Worm (Caenorhabditis elegans) whole organism, early embryonic: ENCODE measurements around the gene klf-2.

Experiments
- B0310.2 ChIP-seq: sonication (generic microtip); optimal IDR thresholded peaks from 2 replicates; lab custom pipeline; 2016; ENCODE audit warnings: mild to moderate bottlenecking, missing genetic modification characterization, missing compliant biosample characterization
- F13C5.2 ChIP-seq: sonication (generic microtip); optimal IDR thresholded peaks from 2 replicates; lab custom pipeline; 2017; ENCODE audit warnings: mild to moderate bottlenecking, missing genetic modification characterization, inconsistent platforms, missing compliant biosample characterization
- aly-1 ChIP-seq: sonication (generic microtip); optimal IDR thresholded peaks from 2 replicates; lab custom pipeline; 2016; ENCODE audit warnings: missing genetic modification characterization, missing compliant biosample characterization
- ama-1 ChIP-seq: fragments of 150-350 bp; optimal IDR thresholded peaks from 2 replicates; lab custom pipeline; 2014
- ceh-13 ChIP-seq: fragments of 200-800 bp; sonication (Bioruptor generic); optimal IDR thresholded peaks from 2 replicates; lab custom pipeline; 2018; ENCODE audit warnings: mild to moderate bottlenecking, missing genetic modification characterization, missing compliant biosample characterization
- ceh-36 ChIP-seq: sonication (generic microtip); optimal IDR thresholded peaks from 2 replicates; lab custom pipeline; 2016; ENCODE audit warnings: missing genetic modification characterization, inconsistent platforms, missing compliant biosample characterization
- ets-7 ChIP-seq: sonication (generic microtip); optimal IDR thresholded peaks from 2 replicates; lab custom pipeline; 2016; ENCODE audit warnings: missing genotype, missing genetic modification characterization, missing compliant biosample characterization
- flt-1 ChIP-seq: fragments of 200-800 bp; sonication (Bioruptor generic); IDR thresholded peaks from 2 replicates; pipeline ENCODE4 v1.3.6; 2022; ENCODE audit warnings: missing genetic modification characterization, missing compliant biosample characterization
- hmbx-1 ChIP-seq: sonication (generic microtip); optimal IDR thresholded peaks from 2 replicates; lab custom pipeline; 2016; ENCODE audit warnings: mild to moderate bottlenecking, missing genetic modification characterization, missing compliant biosample characterization
- hmg-4 ChIP-seq: fragments of 200-800 bp; sonication (Bioruptor generic); optimal IDR thresholded peaks from 2 replicates; lab custom pipeline; 2018; ENCODE audit warnings: mild to moderate bottlenecking, missing genetic modification characterization, missing compliant biosample characterization
- hnd-1 ChIP-seq: sonication (generic microtip); optimal IDR thresholded peaks from 2 replicates; lab custom pipeline; 2016; ENCODE audit warnings: missing genetic modification characterization, missing compliant biosample characterization
- pes-1 ChIP-seq: fragments of 200-800 bp; sonication (Bioruptor generic); IDR thresholded peaks from 2 replicates; pipeline ENCODE4 v1.3.6; 2022; ENCODE audit warnings: missing genetic modification reagents, missing genetic modification characterization, missing compliant biosample characterization
- scrt-1 ChIP-seq: fragments of 200-800 bp; sonication (Bioruptor generic); IDR thresholded peaks from 2 replicates; pipeline ENCODE4 v1.3.6; 2022; ENCODE audit warnings: missing genetic modification characterization, missing compliant biosample characterization
- sea-1 ChIP-seq: fragments of 200-800 bp; sonication (Bioruptor generic); conservative IDR thresholded peaks from 2 replicates; pipeline ENCODE4 v1.3.6; 2022; ENCODE audit warnings: missing genetic modification characterization, missing compliant biosample characterization
- tbx-11 ChIP-seq: fragments of 200-800 bp; sonication (Bioruptor generic); IDR thresholded peaks from 2 replicates; pipeline ENCODE4 v1.3.6; 2022; ENCODE audit warnings: missing genetic modification characterization, missing compliant biosample characterization
- tbx-37 ChIP-seq: fragments of 200-800 bp; sonication (Bioruptor generic); conservative IDR thresholded peaks from 2 replicates; pipeline ENCODE4 v1.3.6; 2022; ENCODE audit warnings: missing genetic modification reagents, missing genetic modification characterization, missing compliant biosample characterization
- tra-4 ChIP-seq: sonication (generic microtip); optimal IDR thresholded peaks from 2 replicates; lab custom pipeline; 2017; ENCODE audit warnings: missing genetic modification characterization, missing compliant biosample characterization

The klf-2 gene

DNA sequence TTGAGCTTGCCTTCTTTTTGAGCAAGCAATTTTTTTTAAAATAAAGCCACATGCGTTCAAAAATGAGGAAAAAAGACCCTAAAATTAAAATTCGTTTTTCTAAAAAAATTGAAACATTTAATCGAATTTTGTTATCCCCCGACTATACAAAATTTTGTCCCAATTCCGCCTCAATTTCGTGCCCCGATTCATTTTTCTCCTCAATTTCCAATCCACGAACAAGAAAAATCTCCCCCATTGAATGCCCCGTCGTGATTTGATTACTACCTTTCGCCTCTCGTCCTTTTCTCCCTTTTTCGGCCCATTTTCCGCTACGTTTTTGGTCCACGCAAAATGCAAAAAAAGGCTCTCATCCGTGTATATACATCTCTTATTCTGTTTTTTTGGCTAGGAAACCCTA lies 33.6 kb upstream of the klf-2 start:
- TF ChIP-seq ceh-13 (GFP tag; lab: Kevin White, UChicago) (no peak), B0310.2 (tag; lab: Kevin White, UChicago) (no peak), F13C5.2 (tag; lab: Kevin White, UChicago) (no peak), hnd-1 (tag; lab: Kevin White, UChicago) (no peak), flt-1 (GFP tag; lab: Robert Waterston, UW) (no peak), tbx-37 (GFP tag; lab: Robert Waterston, UW) (no peak), ama-1 (no peak), scrt-1 (GFP tag; lab: Robert Waterston, UW) (no peak), tbx-11 (GFP tag; lab: Robert Waterston, UW) (no peak), hmbx-1 (tag; lab: Kevin White, UChicago) (no peak), ceh-36 (tag; lab: Kevin White, UChicago) (no peak), sea-1 (no peak), tra-4 (no peak), pes-1 (GFP tag; lab: Robert Waterston, UW) (no peak)

DNA sequence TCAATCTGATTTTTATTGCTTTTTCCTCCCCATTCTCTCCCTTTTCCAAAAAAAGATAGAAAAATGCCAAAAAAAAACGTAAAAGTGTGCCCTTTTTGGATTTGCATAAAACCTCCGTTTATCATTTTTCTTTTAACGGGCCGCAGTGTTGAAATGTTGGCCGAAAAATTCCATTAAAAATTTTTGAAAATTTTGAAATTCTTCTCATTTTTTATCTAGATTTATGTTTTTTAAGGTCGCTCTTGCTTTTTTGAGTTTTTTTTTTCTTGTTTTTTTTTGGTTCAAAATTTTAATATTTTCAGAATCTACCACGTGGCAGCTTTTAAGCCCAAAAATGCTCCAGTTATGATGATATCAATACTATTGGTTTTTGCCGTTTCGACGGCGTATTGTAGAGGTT lies 31.1 kb upstream of the klf-2 start, which contains the start of gene mnr-1:
TSS of gene mnr-1 (plus strand) at position 301 of the 400 bp plus-strand sequence.
- no peak for TF ChIP-seq pes-1 (GFP tag; lab: Robert Waterston, UW)
- no peak for TF ChIP-seq scrt-1 (GFP tag; lab: Robert Waterston, UW)
- TF ChIP-seq ceh-36 (tag; lab: Kevin White, UChicago) = no peak
- TF ChIP-seq tbx-37 (GFP tag; lab: Robert Waterston, UW) = no peak
- TF ChIP-seq F13C5.2 (tag; lab: Kevin White, UChicago) = no peak
- no peak for TF ChIP-seq flt-1 (GFP tag; lab: Robert Waterston, UW)
- TF ChIP-seq tbx-11 (GFP tag; lab: Robert Waterston, UW) = no peak
- no peak for TF ChIP-seq aly-1 (tag; lab: Kevin White, UChicago)
- TF ChIP-seq ets-7 = no peak
- TF ChIP-seq tra-4 = no peak
- TF ChIP-seq hnd-1 (tag; lab: Kevin White, UChicago) = no peak
- no peak for TF ChIP-seq sea-1
- no peak for TF ChIP-seq ceh-13 (GFP tag; lab: Kevin White, UChicago)
- no peak for TF ChIP-seq hmbx-1 (tag; lab: Kevin White, UChicago)
- no peak for TF ChIP-seq B0310.2 (tag; lab: Kevin White, UChicago)
- no peak for TF ChIP-seq ama-1
- no peak for TF ChIP-seq hmg-4

DNA sequence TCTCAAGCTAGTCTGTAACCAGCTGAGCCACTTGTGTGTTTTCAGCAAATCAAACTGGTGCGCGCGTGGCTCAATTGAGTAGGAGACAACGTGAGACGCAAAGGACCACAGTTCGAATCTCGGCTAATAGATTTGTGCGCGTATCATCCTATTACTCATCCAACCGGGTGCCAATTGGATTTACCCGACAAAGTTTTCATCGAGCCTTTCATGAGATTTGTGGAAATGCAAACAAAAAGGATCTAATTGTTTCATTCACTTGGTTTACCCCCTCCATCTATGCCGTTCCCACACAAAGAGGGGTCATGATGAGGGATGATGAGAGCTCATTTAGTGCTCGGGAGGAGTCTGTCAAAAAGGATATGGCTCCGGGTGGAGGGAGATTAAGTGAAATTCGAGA lies 30.3 kb upstream of the klf-2 start:
- TF ChIP-seq ceh-13 (GFP tag; lab: Kevin White, UChicago) (no peak), pes-1 (GFP tag; lab: Robert Waterston, UW) (no peak), tra-4 (no peak)

DNA sequence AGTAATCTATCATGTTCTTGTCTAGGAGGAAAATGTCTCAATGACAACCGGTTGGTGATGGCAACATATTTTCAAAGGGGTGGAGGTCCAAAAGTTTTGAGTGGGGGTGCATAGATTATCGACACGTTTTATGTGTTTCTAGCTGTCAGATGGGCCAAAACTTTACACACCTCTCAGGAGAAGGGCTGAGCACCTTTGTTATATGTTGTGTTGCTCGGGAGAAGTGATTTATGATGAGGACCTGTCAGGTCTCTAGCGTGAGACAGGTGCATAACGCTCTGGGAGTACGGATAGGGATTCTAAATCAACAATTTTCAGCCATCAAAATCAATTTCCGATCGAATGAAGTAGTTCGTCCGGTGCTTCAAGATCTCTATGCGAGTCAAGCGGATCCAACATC lies 28.9 kb upstream of the klf-2 start:
- TF ChIP-seq hnd-1 (tag; lab: Kevin White, UChicago) (no peak), pes-1 (GFP tag; lab: Robert Waterston, UW) (no peak), ceh-36 (tag; lab: Kevin White, UChicago) (no peak), sea-1 (no peak), F13C5.2 (tag; lab: Kevin White, UChicago) (no peak), scrt-1 (GFP tag; lab: Robert Waterston, UW) (no peak), hmg-4 (no peak), aly-1 (tag; lab: Kevin White, UChicago) (no peak), flt-1 (GFP tag; lab: Robert Waterston, UW) (no peak), B0310.2 (tag; lab: Kevin White, UChicago) (no peak), ama-1 (no peak)

DNA sequence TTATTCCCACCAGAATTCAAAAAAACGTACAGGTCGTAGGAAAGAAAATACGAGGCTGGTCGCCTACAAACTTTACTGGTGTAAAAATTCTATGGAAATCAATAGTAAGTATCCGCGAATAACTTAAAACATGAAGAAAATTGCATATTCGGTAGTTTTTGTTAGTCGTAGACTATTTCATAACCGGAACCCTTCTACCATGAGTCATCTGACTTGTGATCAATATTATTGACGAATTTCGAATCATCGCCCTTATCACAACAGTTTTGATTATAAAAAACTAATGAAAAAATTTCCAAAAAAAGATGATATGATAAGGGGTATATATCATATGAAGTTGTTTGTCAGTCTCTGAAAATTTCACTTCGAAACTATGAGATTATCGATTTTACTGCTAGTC lies 25.5 kb upstream of the klf-2 start, which contains the start of gene W01F3.2:
TSS of gene W01F3.2 (plus strand) at position 301 of the 400 bp plus-strand sequence.
- TF ChIP-seq B0310.2 (tag; lab: Kevin White, UChicago) = no peak
- TF ChIP-seq pes-1 (GFP tag; lab: Robert Waterston, UW) = no peak
- TF ChIP-seq tbx-37 (GFP tag; lab: Robert Waterston, UW) = no peak
- TF ChIP-seq aly-1 (tag; lab: Kevin White, UChicago) = no peak
- TF ChIP-seq ceh-36 (tag; lab: Kevin White, UChicago) = no peak
- TF ChIP-seq hmbx-1 (tag; lab: Kevin White, UChicago) = no peak
- TF ChIP-seq ceh-13 (GFP tag; lab: Kevin White, UChicago) = no peak
- no peak for TF ChIP-seq hnd-1 (tag; lab: Kevin White, UChicago)
- TF ChIP-seq hmg-4 = no peak
- TF ChIP-seq tra-4 = no peak
- no peak for TF ChIP-seq F13C5.2 (tag; lab: Kevin White, UChicago)
- TF ChIP-seq ama-1 = no peak
- TF ChIP-seq flt-1 (GFP tag; lab: Robert Waterston, UW) = no peak
- TF ChIP-seq sea-1 = no peak

DNA sequence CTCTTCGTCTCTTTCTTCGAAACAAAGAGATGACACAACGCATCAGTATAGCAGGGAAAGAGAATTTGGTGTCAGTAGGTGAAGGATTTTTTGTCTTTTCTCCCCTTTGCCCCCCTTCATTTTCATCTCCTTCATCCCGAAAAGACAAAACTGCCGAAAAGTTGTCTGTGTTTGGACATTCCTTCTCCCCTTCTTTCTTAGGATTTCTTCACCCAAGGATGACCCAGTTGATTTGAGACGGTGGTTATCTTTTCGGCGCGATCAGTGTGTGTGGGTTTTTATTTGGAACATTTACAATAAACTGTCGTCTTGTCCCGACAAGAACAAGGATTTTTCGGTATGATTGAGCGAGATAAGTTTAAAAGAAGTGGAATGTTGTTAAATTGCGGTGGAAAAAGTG lies 23.0 kb upstream of the klf-2 start:
- TF ChIP-seq B0310.2 (tag; lab: Kevin White, UChicago) = no peak
- TF ChIP-seq hmbx-1 (tag; lab: Kevin White, UChicago) = no peak
- TF ChIP-seq ets-7 = no peak
- no peak for TF ChIP-seq scrt-1 (GFP tag; lab: Robert Waterston, UW)
- TF ChIP-seq ceh-36 (tag; lab: Kevin White, UChicago) = no peak
- no peak for TF ChIP-seq sea-1
- TF ChIP-seq hmg-4 = no peak
- no peak for TF ChIP-seq F13C5.2 (tag; lab: Kevin White, UChicago)
- no peak for TF ChIP-seq hnd-1 (tag; lab: Kevin White, UChicago)

DNA sequence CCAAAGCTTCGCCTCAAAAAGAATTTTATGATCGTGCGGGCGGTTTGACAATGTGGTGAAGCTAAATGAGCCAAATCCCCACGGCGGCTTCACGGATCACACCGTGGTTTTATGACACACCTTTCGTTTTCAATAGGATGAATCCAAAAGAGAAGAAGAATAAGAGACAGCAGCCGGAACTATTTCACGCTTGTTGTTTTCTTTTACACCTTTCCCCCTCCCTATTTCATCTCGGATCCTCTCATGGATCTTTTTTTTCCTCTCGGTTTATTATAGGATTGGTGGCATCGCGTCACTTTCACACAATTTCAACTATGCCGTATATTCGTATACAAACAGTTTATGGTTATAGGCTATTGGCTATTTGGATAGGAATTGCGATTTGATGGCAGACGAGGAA lies 21.7 kb upstream of the klf-2 start:
- no peak for TF ChIP-seq ets-7
- no peak for TF ChIP-seq tbx-11 (GFP tag; lab: Robert Waterston, UW)
- TF ChIP-seq aly-1 (tag; lab: Kevin White, UChicago) = no peak
- no peak for TF ChIP-seq tbx-37 (GFP tag; lab: Robert Waterston, UW)
- TF ChIP-seq hmg-4 = no peak
- TF ChIP-seq pes-1 (GFP tag; lab: Robert Waterston, UW) = no peak
- TF ChIP-seq ceh-36 (tag; lab: Kevin White, UChicago) = no peak
- no peak for TF ChIP-seq hnd-1 (tag; lab: Kevin White, UChicago)

DNA sequence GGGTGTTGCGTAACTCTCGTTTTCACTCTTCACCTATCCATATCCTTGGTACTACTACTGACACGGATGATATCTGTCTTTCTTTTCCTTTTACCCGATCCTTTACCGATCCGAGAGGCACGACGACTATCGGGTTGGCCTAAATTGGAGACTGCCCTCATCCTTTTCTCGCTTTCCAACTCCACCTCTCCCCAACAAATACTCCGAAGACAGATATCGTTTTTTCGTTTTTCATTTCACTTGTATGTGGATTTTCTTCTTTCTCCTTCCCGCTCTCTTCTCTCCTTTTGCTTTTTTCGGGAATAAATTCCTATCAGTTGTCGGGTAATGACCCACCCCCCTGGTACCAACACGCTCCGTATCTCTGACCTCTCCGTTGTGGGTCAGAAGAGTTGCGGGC lies 20.6 kb upstream of the klf-2 start:
- no peak for TF ChIP-seq F13C5.2 (tag; lab: Kevin White, UChicago)
- no peak for TF ChIP-seq pes-1 (GFP tag; lab: Robert Waterston, UW)
- no peak for TF ChIP-seq hmg-4
- TF ChIP-seq sea-1 = no peak
- TF ChIP-seq aly-1 (tag; lab: Kevin White, UChicago) = no peak
- TF ChIP-seq ceh-13 (GFP tag; lab: Kevin White, UChicago) = no peak
- TF ChIP-seq tra-4 = no peak
- TF ChIP-seq flt-1 (GFP tag; lab: Robert Waterston, UW) = no peak
